Fruit fly (Drosophila melanogaster) whole organism, embryonic: ENCODE measurements around the gene IM33.

Source experiments
- Adf1 ChIP-seq: fragments of 200-800 bp; sonication (Bioruptor generic); IDR thresholded peaks from 2 replicates; pipeline ENCODE4 v1.3.6; 2022; ENCODE audit warnings: missing biosample characterization, missing genetic modification characterization
- Bteb2 ChIP-seq: fragments of 200-800 bp; sonication (Bioruptor generic); optimal IDR thresholded peaks from 2 replicates; lab custom pipeline; 2016; ENCODE audit warnings: missing biosample characterization, missing genetic modification characterization
- CG10321 ChIP-seq: fragments of 200-800 bp; sonication (Bioruptor generic); IDR thresholded peaks from 2 replicates; pipeline ENCODE4 v1.3.6; 2022; ENCODE audit warnings: missing biosample characterization, missing genetic modification characterization
- CG11247 ChIP-seq: fragments of 200-800 bp; sonication (Bioruptor generic); IDR thresholded peaks from 2 replicates; pipeline ENCODE4 v1.3.6; 2022; ENCODE audit warnings: missing biosample characterization, missing genetic modification characterization
- CG13894 ChIP-seq: fragments of 200-800 bp; sonication (Bioruptor generic); optimal IDR thresholded peaks from 3 replicates; lab custom pipeline; 2018; ENCODE audit warnings: missing biosample characterization, mild to moderate bottlenecking, missing genetic modification characterization, moderate library complexity
- CG1647 ChIP-seq: fragments of 200-800 bp; sonication (Bioruptor generic); optimal IDR thresholded peaks from 3 replicates; lab custom pipeline; 2016; ENCODE audit warnings: missing biosample characterization, missing genetic modification characterization
- CG17186 ChIP-seq: fragments of 200-800 bp; sonication (Bioruptor generic); optimal IDR thresholded peaks from 3 replicates; lab custom pipeline; 2017; ENCODE audit warnings: missing biosample characterization, missing genetic modification reagents, missing genetic modification characterization
- CG17912 ChIP-seq: fragments of 200-800 bp; sonication (Bioruptor generic); optimal IDR thresholded peaks from 2 replicates; lab custom pipeline; 2018; ENCODE audit warnings: missing biosample characterization, mild to moderate bottlenecking, missing genetic modification characterization
- CG18476 ChIP-seq: fragments of 200-800 bp; sonication (Bioruptor generic); optimal IDR thresholded peaks from 2 replicates; lab custom pipeline; 2016; ENCODE audit warnings: missing biosample characterization, mild to moderate bottlenecking, missing genetic modification characterization
- CG31388 ChIP-seq: fragments of 200-800 bp; sonication (Bioruptor generic); optimal IDR thresholded peaks from 2 replicates; lab custom pipeline; 2016; ENCODE audit warnings: missing biosample characterization, missing genetic modification characterization
- CG3281 ChIP-seq: fragments of 200-800 bp; sonication (Bioruptor generic); optimal IDR thresholded peaks from 3 replicates; lab custom pipeline; 2017; ENCODE audit warnings: missing biosample characterization, mild to moderate bottlenecking, missing genetic modification characterization
- CG33213 ChIP-seq: fragments of 200-800 bp; sonication (Bioruptor generic); optimal IDR thresholded peaks from 3 replicates; lab custom pipeline; 2016; ENCODE audit warnings: missing biosample characterization, missing genetic modification characterization
- CG4730 ChIP-seq: fragments of 200-800 bp; sonication (Bioruptor generic); IDR thresholded peaks from 2 replicates; pipeline ENCODE4 v1.3.6; 2022; ENCODE audit warnings: missing biosample characterization, missing genetic modification characterization
- CG5180 ChIP-seq: fragments of 200-800 bp; sonication (Bioruptor generic); optimal IDR thresholded peaks from 3 replicates; lab custom pipeline; 2017; ENCODE audit warnings: missing biosample characterization, missing genetic modification characterization, mild to moderate bottlenecking, moderate library complexity, missing genetic modification reagents
- CG7271 ChIP-seq: fragments of 200-800 bp; sonication (Bioruptor generic); optimal IDR thresholded peaks from 2 replicates; lab custom pipeline; 2018; ENCODE audit warnings: missing biosample characterization, mild to moderate bottlenecking, missing genetic modification characterization, moderate library complexity
- CG7372 ChIP-seq: fragments of 200-800 bp; sonication (Bioruptor generic); IDR thresholded peaks from 2 replicates; pipeline ENCODE4 v1.3.6; 2022; ENCODE audit warnings: missing biosample characterization, missing genetic modification characterization
- CG8388 ChIP-seq: fragments of 200-800 bp; sonication (Bioruptor generic); optimal IDR thresholded peaks from 2 replicates; lab custom pipeline; 2019; ENCODE audit warnings: missing biosample characterization, mild to moderate bottlenecking, missing genetic modification characterization, moderate library complexity
- CG9437 ChIP-seq: fragments of 200-800 bp; sonication (Bioruptor generic); optimal IDR thresholded peaks from 2 replicates; lab custom pipeline; 2018; ENCODE audit warnings: missing biosample characterization, mild to moderate bottlenecking, missing genetic modification characterization
- CHES-1-like ChIP-seq: fragments of 200-800 bp; sonication (Bioruptor generic); optimal IDR thresholded peaks from 2 replicates; lab custom pipeline; 2016; ENCODE audit warnings: missing biosample characterization, missing genetic modification characterization
- Camta ChIP-seq: fragments of 200-800 bp; sonication (Bioruptor generic); optimal IDR thresholded peaks from 2 replicates; lab custom pipeline; 2016; ENCODE audit warnings: missing biosample characterization, missing genetic modification characterization
- Hand ChIP-seq: fragments of 200-800 bp; sonication (Bioruptor generic); optimal IDR thresholded peaks from 2 replicates; lab custom pipeline; 2017; ENCODE audit warnings: mild to moderate bottlenecking, missing biosample characterization, missing genetic modification reagents, missing genetic modification characterization
- Hr39 ChIP-seq: fragments of >200 bp; optimal IDR thresholded peaks from 2 replicates; lab custom pipeline; 2017
- NK7.1 ChIP-seq: fragments of 200-800 bp; sonication (Bioruptor generic); optimal IDR thresholded peaks from 3 replicates; lab custom pipeline; 2016; ENCODE audit warnings: missing biosample characterization, missing genetic modification characterization
- Nf-YB ChIP-seq: fragments of 200-800 bp; sonication (Bioruptor generic); optimal IDR thresholded peaks from 3 replicates; lab custom pipeline; 2019; ENCODE audit warnings: missing biosample characterization, mild to moderate bottlenecking, missing genetic modification characterization, moderate library complexity
- Oli ChIP-seq: fragments of 200-800 bp; sonication (Bioruptor generic); optimal IDR thresholded peaks from 2 replicates; lab custom pipeline; 2018; ENCODE audit warnings: missing biosample characterization, mild to moderate bottlenecking, missing genetic modification characterization, moderate library complexity
- Six4 ChIP-seq: fragments of 200-800 bp; sonication (Bioruptor generic); optimal IDR thresholded peaks from 2 replicates; lab custom pipeline; 2016; ENCODE audit warnings: missing biosample characterization, missing genetic modification characterization
- Sry-β ChIP-seq: fragments of 200-800 bp; sonication (Bioruptor generic); optimal IDR thresholded peaks from 2 replicates; lab custom pipeline; 2018; ENCODE audit warnings: missing biosample characterization, mild to moderate bottlenecking, missing genetic modification characterization, moderate library complexity
- Sry-δ ChIP-seq: fragments of 200-800 bp; sonication (Bioruptor generic); optimal IDR thresholded peaks from 2 replicates; lab custom pipeline; 2016; ENCODE audit warnings: missing biosample characterization, missing genetic modification characterization
- Stat92E ChIP-seq, 3 experiments: fragments of >200 bp in 2 of 3; fragments of 200-800 bp in 1 of 3; sonication (Bioruptor generic) in 1 of 3; optimal IDR thresholded peaks; 2 replicates each; lab custom pipeline; 2017 to 2019; ENCODE audit warnings: missing biosample characterization in 3 of 3, missing genetic modification characterization in 3 of 3, mild to moderate bottlenecking in 1 of 3, moderate library complexity in 1 of 3
- bowl ChIP-seq: fragments of 200-800 bp; sonication (Bioruptor generic); IDR thresholded peaks from 2 replicates; pipeline ENCODE4 v1.3.6; 2022; ENCODE audit warnings: missing biosample characterization, missing genetic modification characterization
- cato ChIP-seq: fragments of 200-800 bp; sonication (Bioruptor generic); optimal IDR thresholded peaks from 2 replicates; lab custom pipeline; 2016; ENCODE audit warnings: missing biosample characterization, missing genetic modification characterization, borderline replicate concordance
- dan ChIP-seq: fragments of 200-800 bp; sonication (Bioruptor generic); IDR thresholded peaks from 2 replicates; pipeline ENCODE4 v1.3.6; 2022; ENCODE audit warnings: missing biosample characterization, missing genetic modification characterization
- disco-r ChIP-seq: fragments of 200-800 bp; sonication (Bioruptor generic); optimal IDR thresholded peaks from 2 replicates; lab custom pipeline; 2016; ENCODE audit warnings: missing biosample characterization, missing genetic modification characterization
- eyg ChIP-seq: fragments of 200-800 bp; sonication (Bioruptor generic); optimal IDR thresholded peaks from 3 replicates; lab custom pipeline; 2016; ENCODE audit warnings: missing biosample characterization, missing genetic modification characterization
- fd3F ChIP-seq: fragments of 200-800 bp; sonication (Bioruptor generic); optimal IDR thresholded peaks from 2 replicates; lab custom pipeline; 2018; ENCODE audit warnings: missing biosample characterization, mild to moderate bottlenecking, missing genetic modification characterization, moderate library complexity
- fd64A ChIP-seq: fragments of 200-800 bp; sonication (Bioruptor generic); optimal IDR thresholded peaks from 3 replicates; lab custom pipeline; 2018; ENCODE audit warnings: missing biosample characterization, mild to moderate bottlenecking, missing genetic modification characterization
- fu2 ChIP-seq: fragments of 200-800 bp; sonication (Bioruptor generic); optimal IDR thresholded peaks from 2 replicates; lab custom pipeline; 2016; ENCODE audit warnings: missing biosample characterization, missing genetic modification characterization
- gcm ChIP-seq: fragments of 200-800 bp; sonication (Bioruptor generic); optimal IDR thresholded peaks from 2 replicates; lab custom pipeline; 2019; ENCODE audit warnings: missing biosample characterization, mild to moderate bottlenecking, missing genetic modification characterization, moderate library complexity
- gcm2 ChIP-seq: fragments of 200-800 bp; sonication (Bioruptor generic); optimal IDR thresholded peaks from 2 replicates; lab custom pipeline; 2016; ENCODE audit warnings: missing biosample characterization, missing genetic modification characterization
- gsb ChIP-seq: fragments of 200-800 bp; sonication (Bioruptor generic); IDR thresholded peaks from 2 replicates; pipeline ENCODE4 v1.3.6; 2022; ENCODE audit warnings: missing biosample characterization, missing genetic modification characterization
- ind ChIP-seq: fragments of 200-800 bp; sonication (Bioruptor generic); optimal IDR thresholded peaks from 3 replicates; lab custom pipeline; 2016; ENCODE audit warnings: missing biosample characterization, missing genetic modification characterization
- lmd ChIP-seq: fragments of 200-800 bp; sonication (Bioruptor generic); IDR thresholded peaks from 2 replicates; pipeline ENCODE4 v1.3.6; 2022; ENCODE audit warnings: missing biosample characterization, missing genetic modification characterization
- oc ChIP-seq: fragments of 200-800 bp; sonication (Bioruptor generic); optimal IDR thresholded peaks from 2 replicates; lab custom pipeline; 2018; ENCODE audit warnings: missing biosample characterization, mild to moderate bottlenecking, missing genetic modification characterization, moderate library complexity
- pfk ChIP-seq: fragments of 200-800 bp; sonication (Bioruptor generic); optimal IDR thresholded peaks from 2 replicates; lab custom pipeline; 2018; ENCODE audit warnings: missing biosample characterization, mild to moderate bottlenecking, missing genetic modification characterization, moderate library complexity
- scrt ChIP-seq: fragments of 200-800 bp; sonication (Bioruptor generic); optimal IDR thresholded peaks from 2 replicates; lab custom pipeline; 2018; ENCODE audit warnings: missing biosample characterization, mild to moderate bottlenecking, missing genetic modification characterization, moderate library complexity
- slp2 ChIP-seq: fragments of 200-800 bp; sonication (Bioruptor generic); optimal IDR thresholded peaks from 2 replicates; lab custom pipeline; 2016; ENCODE audit warnings: missing biosample characterization, missing genetic modification characterization
- so ChIP-seq: fragments of 200-800 bp; sonication (Bioruptor generic); IDR thresholded peaks from 3 replicates; pipeline ENCODE4 v1.3.6; 2022; ENCODE audit warnings: missing biosample characterization, missing genetic modification characterization
- tgo ChIP-seq: fragments of 200-800 bp; sonication (Bioruptor generic); IDR thresholded peaks from 3 replicates; pipeline ENCODE4 v1.3.6; 2022; ENCODE audit warnings: missing biosample characterization, missing genetic modification characterization
- tx ChIP-seq: fragments of 200-800 bp; sonication (Bioruptor generic); optimal IDR thresholded peaks from 2 replicates; lab custom pipeline; 2016; ENCODE audit warnings: missing biosample characterization, missing genetic modification characterization
- zfh2 ChIP-seq: fragments of 200-800 bp; sonication (Bioruptor generic); optimal IDR thresholded peaks from 2 replicates; lab custom pipeline; 2016; ENCODE audit warnings: missing biosample characterization, missing genetic modification characterization

IM33 gene

DNA sequence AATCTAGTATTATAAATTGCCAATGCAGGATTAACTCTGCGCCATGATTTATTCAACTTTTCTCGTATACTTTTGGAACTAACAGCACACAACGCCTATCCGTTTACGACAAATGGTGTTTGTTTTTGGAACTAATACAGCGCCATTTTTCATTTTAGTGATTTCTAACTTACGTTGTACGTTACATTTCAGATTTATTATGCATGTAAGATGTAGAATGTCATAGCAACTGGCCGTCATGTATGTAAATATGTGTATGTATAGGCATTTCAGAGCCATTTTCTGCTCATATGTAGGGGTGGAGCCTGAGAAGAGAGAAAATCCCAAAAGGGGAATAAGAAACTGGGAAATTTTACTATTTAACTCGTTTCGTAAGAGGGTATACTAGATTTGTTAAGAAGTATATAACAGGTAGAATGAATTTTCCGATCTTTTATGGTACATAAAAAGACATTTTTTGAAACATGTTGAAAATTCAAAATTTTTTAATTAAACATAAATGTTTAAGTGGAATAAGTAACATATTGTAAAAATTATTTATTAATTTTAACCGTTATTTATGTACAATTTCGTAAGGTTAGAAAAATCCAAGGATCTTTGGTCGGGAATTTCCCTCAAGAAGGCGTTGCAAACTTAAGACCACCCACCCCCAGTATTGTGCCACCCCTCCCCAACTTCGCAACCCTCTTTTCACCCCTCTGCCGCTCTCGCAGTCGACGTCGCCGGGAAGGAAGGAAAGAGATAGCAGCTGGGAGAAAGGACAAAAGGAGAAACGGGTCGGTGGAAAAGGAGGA is 38.9 kb downstream of the IM33 start (continued):
- TF ChIP-seq CG18476 (GFP tag; lab: Kevin White, UChicago), result no peak
- no peak; the same call in 2 of the 3 replicates for TF ChIP-seq tgo (GFP tag; lab: Robert Waterston, UW)
- TF ChIP-seq Six4 (GFP tag; lab: Kevin White, UChicago), result peak; percentile 6
- peak; percentile 2 for TF ChIP-seq CG8388 (GFP tag; lab: Kevin White, UChicago)
- peak; percentile 33 for TF ChIP-seq Bteb2 (GFP tag; lab: Kevin White, UChicago)
- TF ChIP-seq scrt, result no peak
- no peak for TF ChIP-seq NK7.1
- TF ChIP-seq Hand, result no peak
- no peak for TF ChIP-seq Hr39
- peak; percentile 55 for TF ChIP-seq lmd (GFP tag; lab: Robert Waterston, UW)
- TF ChIP-seq CG17912 (GFP tag; lab: Kevin White, UChicago), result peak; percentile 45
- TF ChIP-seq dan (GFP tag; lab: Robert Waterston, UW), result no peak
- TF ChIP-seq Oli, result no peak
- TF ChIP-seq CG9437 (GFP tag; lab: Kevin White, UChicago), result no peak
- TF ChIP-seq CG13894 (tag; lab: Kevin White, UChicago), result peak; percentile 83
- no peak for TF ChIP-seq CG17186 (GFP tag; lab: Kevin White, UChicago)
- peak; percentile 32 for TF ChIP-seq zfh2 (GFP tag; lab: Kevin White, UChicago)
- peak; percentile 18 for TF ChIP-seq gcm2
- TF ChIP-seq CG7271 (tag; lab: Kevin White, UChicago), result no peak
- no peak for TF ChIP-seq CG3281 (GFP tag; lab: Kevin White, UChicago)
- TF ChIP-seq CG33213 (GFP tag; lab: Kevin White, UChicago), result peak; percentile 86
- TF ChIP-seq CG4730 (GFP tag; lab: Robert Waterston, UW), result peak; percentile 38; the same call in 1 of the 2 replicates
- TF ChIP-seq CG7372 (GFP tag; lab: Robert Waterston, UW), result no peak
- peak; percentile 66 for TF ChIP-seq CG11247 (GFP tag; lab: Robert Waterston, UW)
- TF ChIP-seq so, result no peak; the same call in 2 of the 3 replicates
- peak; percentile 66 for TF ChIP-seq CG1647 (GFP tag; lab: Kevin White, UChicago)
- peak; percentile 0 for TF ChIP-seq CG31388 (GFP tag; lab: Kevin White, UChicago)
- no peak for TF ChIP-seq gcm (GFP tag; lab: Kevin White, UChicago)
- peak; percentile 90 for TF ChIP-seq Adf1
- no peak for TF ChIP-seq cato (GFP tag; lab: Kevin White, UChicago)
- TF ChIP-seq fd3F (GFP tag; lab: Kevin White, UChicago), result no peak
- TF ChIP-seq fu2, result no peak
- TF ChIP-seq fd64A, result no peak
- TF ChIP-seq eyg (GFP tag; lab: Kevin White, UChicago), result no peak
- no peak for TF ChIP-seq slp2 (GFP tag; lab: Kevin White, UChicago)
- no peak for TF ChIP-seq Sry-β (GFP tag; lab: Kevin White, UChicago)
- TF ChIP-seq tx (GFP tag; lab: Kevin White, UChicago), result peak; percentile 56
- TF ChIP-seq ind (GFP tag; lab: Kevin White, UChicago), result peak; percentile 61
- TF ChIP-seq gsb (GFP tag; lab: Robert Waterston, UW), result no peak
- peak in 1 of 3 experiments; percentile 50 for TF ChIP-seq Stat92E (GFP tag; optimal IDR thresholded peaks at IDR 0.05; lab: Kevin White, UChicago)
- peak; percentile 6 for TF ChIP-seq CHES-1-like (GFP tag; lab: Kevin White, UChicago)
- TF ChIP-seq pfk, result no peak
- peak; percentile 10 for TF ChIP-seq disco-r
- TF ChIP-seq CG10321 (GFP tag; lab: Robert Waterston, UW), result peak; percentile 69
- no peak for TF ChIP-seq CG5180 (GFP tag; lab: Kevin White, UChicago)
- peak; percentile 16 for TF ChIP-seq Camta (GFP tag; lab: Kevin White, UChicago)
- TF ChIP-seq Sry-δ (GFP tag; lab: Kevin White, UChicago), result peak; percentile 50
- TF ChIP-seq bowl (GFP tag; lab: Robert Waterston, UW), result no peak
- peak; percentile 86 for TF ChIP-seq Nf-YB (GFP tag; lab: Kevin White, UChicago)
- TF ChIP-seq oc, result peak; percentile 38
